Fruit fly (Drosophila melanogaster) whole organism, embryonic: ENCODE measurements around the gene Muc18B.

Experiments used
- Adf1 ChIP-seq: fragments of 200-800 bp; sonication (Bioruptor generic); IDR thresholded peaks from 2 replicates; pipeline ENCODE4 v1.3.6; 2022; ENCODE audit warnings: missing biosample characterization, missing genetic modification characterization
- CG1024 ChIP-seq: fragments of 200-800 bp; sonication (Bioruptor generic); IDR thresholded peaks from 2 replicates; pipeline ENCODE4 v1.3.6; 2022; ENCODE audit warnings: missing biosample characterization, missing genetic modification characterization
- CG11085 ChIP-seq: fragments of 200-800 bp; sonication (Bioruptor generic); IDR thresholded peaks from 2 replicates; pipeline ENCODE4 v1.3.6; 2022; ENCODE audit warnings: missing biosample characterization, missing genetic modification characterization
- CG13123 ChIP-seq: fragments of 200-800 bp; sonication (Bioruptor generic); optimal IDR thresholded peaks from 2 replicates; lab custom pipeline; 2016; ENCODE audit warnings: missing biosample characterization, missing genetic modification characterization
- CG15073 ChIP-seq: fragments of 200-800 bp; sonication (Bioruptor generic); optimal IDR thresholded peaks from 2 replicates; lab custom pipeline; 2016; ENCODE audit warnings: missing biosample characterization, missing genetic modification characterization
- CG30020 ChIP-seq: fragments of 200-800 bp; optimal IDR thresholded peaks from 2 replicates; lab custom pipeline; 2019; ENCODE audit warnings: missing biosample characterization, mild to moderate bottlenecking, missing genetic modification characterization, moderate library complexity
- CG3407 ChIP-seq: fragments of 200-800 bp; sonication (Bioruptor generic); optimal IDR thresholded peaks from 2 replicates; lab custom pipeline; 2018; ENCODE audit warnings: missing biosample characterization, mild to moderate bottlenecking, missing genetic modification characterization
- CG42726 ChIP-seq: fragments of 200-800 bp; sonication (Bioruptor generic); IDR thresholded peaks from 2 replicates; pipeline ENCODE4 v1.3.6; 2022; ENCODE audit warnings: missing biosample characterization, missing genetic modification characterization; ENCODE audit not compliant: partially characterized antibody
- CG4360 ChIP-seq: fragments of 200-800 bp; sonication (Bioruptor generic); IDR thresholded peaks from 2 replicates; pipeline ENCODE4 v1.3.6; 2022; ENCODE audit warnings: missing biosample characterization, missing genetic modification characterization
- CG43689 ChIP-seq: fragments of 200-800 bp; sonication (Bioruptor generic); IDR thresholded peaks from 2 replicates; pipeline ENCODE4 v1.3.6; 2022; ENCODE audit warnings: missing biosample characterization, missing genetic modification characterization
- CG4617 ChIP-seq: fragments of 200-800 bp; sonication (Bioruptor generic); optimal IDR thresholded peaks from 3 replicates; lab custom pipeline; 2016; ENCODE audit warnings: missing biosample characterization, missing genetic modification characterization, borderline replicate concordance
- CG5245 ChIP-seq: fragments of 200-800 bp; sonication (Bioruptor generic); optimal IDR thresholded peaks from 3 replicates; lab custom pipeline; 2016; ENCODE audit warnings: missing biosample characterization, missing genetic modification characterization
- CG6765 ChIP-seq: fragments of 200-800 bp; sonication (Bioruptor generic); optimal IDR thresholded peaks from 3 replicates; lab custom pipeline; 2017; ENCODE audit warnings: missing biosample characterization, mild to moderate bottlenecking, missing genetic modification characterization
- CG9797 ChIP-seq: fragments of 200-800 bp; sonication (Bioruptor generic); optimal IDR thresholded peaks from 3 replicates; lab custom pipeline; 2018; ENCODE audit warnings: missing biosample characterization, mild to moderate bottlenecking, missing genetic modification characterization
- CTCF ChIP-seq: fragments of 200-800 bp; sonication (Bioruptor generic); optimal IDR thresholded peaks from 2 replicates; lab custom pipeline; 2017; ENCODE audit warnings: missing biosample characterization, mild to moderate bottlenecking, missing genetic modification characterization, moderate library complexity
- Camta ChIP-seq: fragments of 200-800 bp; sonication (Bioruptor generic); optimal IDR thresholded peaks from 2 replicates; lab custom pipeline; 2016; ENCODE audit warnings: missing biosample characterization, missing genetic modification characterization
- Doc2 ChIP-seq: fragments of 200-800 bp; sonication (Bioruptor generic); IDR thresholded peaks from 2 replicates; pipeline ENCODE4 v1.3.6; 2022; ENCODE audit warnings: missing biosample characterization, missing genetic modification characterization
- Dref ChIP-seq: fragments of 200-800 bp; sonication (Bioruptor generic); IDR thresholded peaks from 2 replicates; pipeline ENCODE4 v1.3.6; 2022; ENCODE audit warnings: missing biosample characterization, missing genetic modification characterization
- Elba2 ChIP-seq: fragments of 200-800 bp; sonication (Bioruptor generic); optimal IDR thresholded peaks from 3 replicates; lab custom pipeline; 2016; ENCODE audit warnings: missing biosample characterization, missing genetic modification characterization
- MBD-R2 ChIP-seq: fragments of 200-800 bp; sonication (Bioruptor generic); IDR thresholded peaks from 2 replicates; pipeline ENCODE4 v1.3.6; 2022; ENCODE audit warnings: missing biosample characterization, missing genetic modification characterization
- MESR4 ChIP-seq: fragments of 200-800 bp; sonication (Bioruptor generic); optimal IDR thresholded peaks from 2 replicates; lab custom pipeline; 2018; ENCODE audit warnings: missing biosample characterization, mild to moderate bottlenecking, missing genetic modification characterization, moderate library complexity
- Med ChIP-seq: fragments of 200-800 bp; sonication (Bioruptor generic); peaks from one replicate; lab custom pipeline; 2016; ENCODE audit warnings: missing biosample characterization, missing genetic modification characterization, mild to moderate bottlenecking, inconsistent platforms, moderate library complexity
- Pdp1 ChIP-seq, 2 experiments: fragments of 200-800 bp; sonication (Bioruptor generic); optimal IDR thresholded peaks; 3 replicates each; lab custom pipeline; 2016; ENCODE audit warnings: missing biosample characterization in 2 of 2, missing genetic modification characterization in 2 of 2, mild to moderate bottlenecking in 1 of 2, moderate library complexity in 1 of 2
- Trl ChIP-seq, 3 experiments: fragments of >200 bp in 2 of 3; fragments of 200-800 bp in 1 of 3; sonication (Bioruptor generic) in 1 of 3; optimal IDR thresholded peaks; 2 replicates in 1 of 3; 3 replicates in 2 of 3; lab custom pipeline; 2016 to 2017; ENCODE audit warnings: missing biosample characterization in 1 of 3, missing genetic modification characterization in 1 of 3
- amos ChIP-seq: fragments of 200-800 bp; sonication (Bioruptor generic); IDR thresholded peaks from 2 replicates; pipeline ENCODE4 v1.3.6; 2022; ENCODE audit warnings: missing biosample characterization, missing genetic modification characterization; ENCODE audit not compliant: partially characterized antibody
- chinmo ChIP-seq: fragments of 200-800 bp; sonication (Bioruptor generic); IDR thresholded peaks from 4 replicates; pipeline ENCODE4 v1.3.6; 2022; ENCODE audit warnings: missing biosample characterization, missing genetic modification characterization; ENCODE audit not compliant: partially characterized antibody
- crol ChIP-seq: fragments of 200-800 bp; sonication (Bioruptor generic); IDR thresholded peaks from 2 replicates; pipeline ENCODE4 v1.3.6; 2022; ENCODE audit warnings: missing biosample characterization, missing genetic modification characterization
- gfzf ChIP-seq: fragments of 200-800 bp; sonication (Bioruptor generic); optimal IDR thresholded peaks from 2 replicates; lab custom pipeline; 2016; ENCODE audit warnings: missing biosample characterization, mild to moderate bottlenecking, missing genetic modification characterization, moderate library complexity
- hb ChIP-seq: fragments of 200-800 bp; sonication (Bioruptor generic); IDR thresholded peaks from 3 replicates; pipeline ENCODE4 v1.3.6; 2022; ENCODE audit warnings: missing biosample characterization, missing genetic modification characterization; ENCODE audit not compliant: partially characterized antibody
- knrl ChIP-seq: fragments of 200-800 bp; sonication (Bioruptor generic); IDR thresholded peaks from 3 replicates; pipeline ENCODE4 v1.3.6; 2022; ENCODE audit warnings: missing biosample characterization, missing genetic modification characterization; ENCODE audit not compliant: partially characterized antibody
- nom ChIP-seq: fragments of 200-800 bp; sonication (Bioruptor generic); optimal IDR thresholded peaks from 2 replicates; lab custom pipeline; 2017; ENCODE audit warnings: missing biosample characterization, missing genetic modification characterization, mild to moderate bottlenecking, moderate library complexity, missing genetic modification reagents
- pzg ChIP-seq: fragments of 200-800 bp; sonication (Bioruptor generic); optimal IDR thresholded peaks from 3 replicates; lab custom pipeline; 2018; ENCODE audit warnings: missing biosample characterization, mild to moderate bottlenecking, missing genetic modification characterization, moderate library complexity
- sqz ChIP-seq: fragments of 200-800 bp; sonication (Bioruptor generic); optimal IDR thresholded peaks from 3 replicates; lab custom pipeline; 2018; ENCODE audit warnings: missing biosample characterization, mild to moderate bottlenecking, missing genetic modification characterization
- unc-4 ChIP-seq: fragments of 200-800 bp; sonication (Bioruptor generic); IDR thresholded peaks from 2 replicates; pipeline ENCODE4 v1.3.6; 2022; ENCODE audit warnings: missing biosample characterization, missing genetic modification characterization; ENCODE audit not compliant: partially characterized antibody

The Muc18B gene

dm6 chrX:19259802-19260695 lies 44.7 kb downstream of the Muc18B start (continued):
- TF ChIP-seq chinmo (GFP tag; lab: Robert Waterston, UW): 0 out of 4 replicates have a peak, but pooled peaks have one; percentile 46
- no peak for TF ChIP-seq crol (GFP tag; lab: Robert Waterston, UW)
- TF ChIP-seq CG4360 (GFP tag; lab: Robert Waterston, UW): peak; percentile 94
- no peak for TF ChIP-seq CG13123 (GFP tag; lab: Kevin White, UChicago)
- peak; percentile 56; the same call in 1 of the 2 replicates for TF ChIP-seq Adf1
- TF ChIP-seq CG1024: no peak
- TF ChIP-seq CG30020 (tag; lab: Kevin White, UChicago): no peak
- peak; percentile 74 to 77 for TF ChIP-seq Trl (optimal IDR thresholded peaks at IDR 0.05; lab: Kevin White, UChicago)
- TF ChIP-seq Trl (GFP tag; optimal IDR thresholded peaks at IDR 0.05; lab: Kevin White, UChicago): no peak
- no peak for TF ChIP-seq CG15073

DNA sequence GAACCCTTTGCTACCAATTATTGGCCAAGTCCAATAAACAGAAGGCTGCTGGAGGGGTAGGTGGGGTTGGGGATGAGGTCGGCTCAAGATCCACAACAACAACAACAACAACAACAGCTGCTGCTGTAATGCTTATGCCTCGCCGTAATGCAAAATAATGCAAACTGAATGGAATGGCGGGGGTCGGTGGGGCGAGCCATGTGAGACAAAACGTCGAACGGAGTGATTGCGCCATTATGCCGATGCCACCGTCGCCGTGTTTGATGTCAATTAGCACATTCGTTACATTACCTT lies 45.3 kb downstream of the Muc18B start:
- TF ChIP-seq Elba2 (GFP tag; lab: Kevin White, UChicago): peak; percentile 19
- peak; percentile 71 for TF ChIP-seq crol (GFP tag; lab: Robert Waterston, UW)
- TF ChIP-seq CG3407: no peak
- TF ChIP-seq hb (GFP tag; lab: Robert Waterston, UW): no peak
- TF ChIP-seq CG42726 (GFP tag; lab: Robert Waterston, UW): 0 out of 2 replicates have a peak, but pooled peaks have one; percentile 11
- TF ChIP-seq Doc2: no peak
- no peak for TF ChIP-seq CG11085 (GFP tag; lab: Robert Waterston, UW)
- no peak for TF ChIP-seq CG43689 (GFP tag; lab: Robert Waterston, UW)
- TF ChIP-seq CG6765 (GFP tag; lab: Kevin White, UChicago): no peak
- TF ChIP-seq CG4360 (GFP tag; lab: Robert Waterston, UW): peak; percentile 85
- peak in 1 of 2 experiments; percentile 4 for TF ChIP-seq Pdp1 (GFP tag; optimal IDR thresholded peaks at IDR 0.05; lab: Kevin White, UChicago)
- TF ChIP-seq nom (GFP tag; lab: Kevin White, UChicago): peak; percentile 41

dm6 chrX:19261071-19261470 lies 45.8 kb downstream of the Muc18B start, which contains the start of gene rictor:
rictor (minus strand) TSS chrX:19261240.
- TF ChIP-seq gfzf (GFP tag; lab: Kevin White, UChicago) (peak; percentile 72), CG4617 (peak; percentile 5), CTCF (GFP tag; lab: Kevin White, UChicago) (peak; percentile 81), Dref (GFP tag; lab: Robert Waterston, UW) (peak; percentile 49), CG9797 (GFP tag; lab: Kevin White, UChicago) (peak; percentile 31), CG5245 (GFP tag; lab: Kevin White, UChicago) (no peak), pzg (peak; percentile 40), amos (peak; percentile 43), Med (peak; percentile 74), chinmo (GFP tag; lab: Robert Waterston, UW) (0 out of 4 replicates have a peak, but pooled peaks have one; percentile 15), knrl (GFP tag; lab: Robert Waterston, UW) (0 out of 3 replicates have a peak, but pooled peaks have one; percentile 13), MESR4 (peak; percentile 59), unc-4 (no peak), sqz (GFP tag; lab: Kevin White, UChicago) (peak; percentile 66), Camta (GFP tag; lab: Kevin White, UChicago) (no peak), MBD-R2 (GFP tag; lab: Robert Waterston, UW) (peak; percentile 19; the same call in 1 of the 2 replicates)
